Fruit fly (Drosophila melanogaster): ENCODE measurements around the gene CG42537.

- no peak for TF ChIP-seq Sox102F (GFP tag; optimal IDR thresholded peaks at IDR 0.05)
- no peak for TF ChIP-seq ci (GFP tag; IDR thresholded peaks at IDR 0.05)
- TF ChIP-seq pum (GFP tag; optimal IDR thresholded peaks at IDR 0.05) = no peak
- TF ChIP-seq pan (optimal IDR thresholded peaks at IDR 0.05) = no peak
- no peak for TF ChIP-seq pan (GFP tag; optimal IDR thresholded peaks at IDR 0.05 in 1 of 2, IDR thresholded peaks at IDR 0.05 in 1 of 2)
- no peak for TF ChIP-seq mld (GFP tag; IDR thresholded peaks at IDR 0.05; ENCODE audit: partially characterized antibody)
- no peak for TF ChIP-seq hbn (GFP tag; IDR thresholded peaks at IDR 0.05; ENCODE audit: partially characterized antibody)
- no peak for TF ChIP-seq CG12104 (GFP tag; optimal IDR thresholded peaks at IDR 0.05)
- TF ChIP-seq CG13775 (GFP tag; optimal IDR thresholded peaks at IDR 0.05) = no peak
- TF ChIP-seq pfk (GFP tag; optimal IDR thresholded peaks at IDR 0.05) = no peak
- no peak for TF ChIP-seq CG17361 (GFP tag; IDR thresholded peaks at IDR 0.05)
- TF ChIP-seq Atf3 (GFP tag; optimal IDR thresholded peaks at IDR 0.05) = no peak
- TF ChIP-seq CG13894 (tag; optimal IDR thresholded peaks at IDR 0.05) = no peak
- no peak for TF ChIP-seq hkb (optimal IDR thresholded peaks at IDR 0.05)
- no peak for TF ChIP-seq hkb (GFP tag; IDR thresholded peaks at IDR 0.05)
Measured at dm6 chr3R:6383466-6383769, 5.8 kb downstream of the CG42537 start.

Measured in whole organism, embryonic.